Worm (Caenorhabditis elegans) whole organism, L1 larva: ENCODE measurements around the gene F26F4.9.

ENCODE experiments used
- C16A3.4 ChIP-seq: fragments of 150-350 bp; optimal IDR thresholded peaks from 2 replicates; lab custom pipeline; 2014; ENCODE audit warnings: missing biosample characterization, missing genetic modification characterization
- Y116A8C.19 ChIP-seq: sonication (generic microtip); optimal IDR thresholded peaks from 2 replicates; lab custom pipeline; 2016; ENCODE audit warnings: missing compliant biosample characterization, missing genetic modification characterization, borderline replicate concordance
- ceh-8 ChIP-seq: fragments of 200-800 bp; sonication (Bioruptor generic); optimal IDR thresholded peaks from 2 replicates; lab custom pipeline; 2018; ENCODE audit warnings: mild to moderate bottlenecking, missing genetic modification characterization, moderate library complexity, missing compliant biosample characterization
- ceh-82 ChIP-seq, 3 experiments: fragments of 150-350 bp in 1 of 3; sonication (generic microtip) in 2 of 3; optimal IDR thresholded peaks; 2 replicates each; lab custom pipeline; 2014 to 2017; ENCODE audit warnings: missing biosample characterization in 3 of 3, missing genetic modification characterization in 3 of 3
- ceh-88 ChIP-seq: fragments of 200-800 bp; sonication (Bioruptor generic); IDR thresholded peaks from 2 replicates; pipeline ENCODE4 v1.3.6; 2022; ENCODE audit warnings: missing genetic modification characterization, missing compliant biosample characterization
- ceh-90 ChIP-seq: sonication (generic microtip); optimal IDR thresholded peaks from 2 replicates; lab custom pipeline; 2016; ENCODE audit warnings: missing genetic modification characterization, missing compliant biosample characterization
- ces-1 ChIP-seq: fragments of 150-350 bp; optimal IDR thresholded peaks from 2 replicates; lab custom pipeline; 2014; ENCODE audit warnings: missing biosample characterization, missing genetic modification reagents, missing genetic modification characterization
- dpl-1 ChIP-seq, 3 experiments: fragments of 150-350 bp in 2 of 3; sonication (generic microtip) in 1 of 3; optimal IDR thresholded peaks; 2 replicates each; lab custom pipeline; 2014 to 2017; ENCODE audit warnings: missing biosample characterization in 3 of 3, missing genetic modification characterization in 3 of 3, missing genetic modification reagents in 3 of 3
- efl-1 ChIP-seq, 4 experiments: fragments of 150-350 bp; optimal IDR thresholded peaks in 3 of 4; peaks in 1 of 4; 1 replicate in 1 of 4; 2 replicates in 3 of 4; lab custom pipeline; 2014; ENCODE audit warnings: missing biosample characterization in 2 of 4, missing genetic modification characterization in 2 of 4, missing genetic modification reagents in 2 of 4
- egl-13 ChIP-seq: sonication (generic microtip); optimal IDR thresholded peaks from 2 replicates; lab custom pipeline; 2016; ENCODE audit warnings: missing genotype, missing genetic modification reagents, missing genetic modification characterization, missing compliant biosample characterization
- ets-5 ChIP-seq: fragments of 200-800 bp; sonication (Bioruptor generic); IDR thresholded peaks from 2 replicates; pipeline ENCODE4 v1.3.6; 2022; ENCODE audit warnings: missing genetic modification characterization, missing compliant biosample characterization
- fkh-10 ChIP-seq: sonication (generic microtip); optimal IDR thresholded peaks from 2 replicates; lab custom pipeline; 2017; ENCODE audit warnings: missing biosample characterization, missing genetic modification reagents, missing genetic modification characterization
- fos-1 ChIP-seq: fragments of 150-350 bp; optimal IDR thresholded peaks from 2 replicates; lab custom pipeline; 2014; ENCODE audit warnings: missing biosample characterization, missing genetic modification characterization
- irx-1 ChIP-seq: sonication (generic microtip); optimal IDR thresholded peaks from 2 replicates; lab custom pipeline; 2016; ENCODE audit warnings: missing genetic modification characterization, missing compliant biosample characterization
- isw-1 ChIP-seq: fragments of 200-800 bp; sonication (Bioruptor generic); IDR thresholded peaks from 2 replicates; pipeline ENCODE4 v1.3.6; 2022; ENCODE audit warnings: missing genetic modification characterization, missing compliant biosample characterization
- lin-14 ChIP-seq: fragments of 200-800 bp; sonication (Bioruptor generic); optimal IDR thresholded peaks from 2 replicates; lab custom pipeline; 2018; ENCODE audit warnings: mild to moderate bottlenecking, missing genetic modification characterization, moderate library complexity, missing compliant biosample characterization
- lin-35 ChIP-seq, 2 experiments: fragments of 150-350 bp; optimal IDR thresholded peaks; 2 replicates each; lab custom pipeline; 2014; ENCODE audit warnings: missing biosample characterization in 2 of 2, missing genetic modification characterization in 2 of 2, missing genetic modification reagents in 2 of 2
- lin-39 ChIP-seq: fragments of 150-350 bp; optimal IDR thresholded peaks from 2 replicates; lab custom pipeline; 2014; ENCODE audit warnings: missing biosample characterization, missing genetic modification reagents, missing genetic modification characterization
- mep-1 ChIP-seq: fragments of 150-350 bp; optimal IDR thresholded peaks from 2 replicates; lab custom pipeline; 2014; ENCODE audit warnings: missing biosample characterization, missing genetic modification characterization
- nhr-19 ChIP-seq: fragments of 200-800 bp; sonication (Bioruptor generic); conservative IDR thresholded peaks from 2 replicates; pipeline ENCODE4 v1.3.6; 2022; ENCODE audit warnings: missing genetic modification characterization, missing compliant biosample characterization
- nhr-47 ChIP-seq: sonication (generic microtip); optimal IDR thresholded peaks from 2 replicates; lab custom pipeline; 2016; ENCODE audit warnings: mild to moderate bottlenecking, missing genetic modification characterization, moderate library complexity, missing compliant biosample characterization
- nhr-71 ChIP-seq: sonication (generic microtip); optimal IDR thresholded peaks from 2 replicates; lab custom pipeline; 2016; ENCODE audit warnings: mild to moderate bottlenecking, missing genetic modification characterization, moderate library complexity, missing compliant biosample characterization
- nhr-77 ChIP-seq: fragments of 150-350 bp; optimal IDR thresholded peaks from 2 replicates; lab custom pipeline; 2014; ENCODE audit warnings: missing biosample characterization, missing genetic modification characterization
- nhr-84 ChIP-seq: sonication (generic microtip); optimal IDR thresholded peaks from 2 replicates; lab custom pipeline; 2017; ENCODE audit warnings: missing biosample characterization, missing genetic modification characterization
- pag-3 ChIP-seq: sonication (generic microtip); optimal IDR thresholded peaks from 2 replicates; lab custom pipeline; 2017; ENCODE audit warnings: missing genetic modification characterization, mild to moderate bottlenecking, missing compliant biosample characterization, antibody characterized with exemption, borderline replicate concordance; ENCODE audit not compliant: insufficient read depth
- pax-3 ChIP-seq: fragments of 200-800 bp; sonication (Bioruptor generic); optimal IDR thresholded peaks from 2 replicates; lab custom pipeline; 2018; ENCODE audit warnings: mild to moderate bottlenecking, missing genetic modification characterization, moderate library complexity, missing compliant biosample characterization
- rnt-1 ChIP-seq: sonication (generic microtip); optimal IDR thresholded peaks from 2 replicates; lab custom pipeline; 2016; ENCODE audit warnings: mild to moderate bottlenecking, missing genetic modification characterization, moderate library complexity, missing compliant biosample characterization
- snpc-4 ChIP-seq: fragments of 150-350 bp; optimal IDR thresholded peaks from 2 replicates; lab custom pipeline; 2014; ENCODE audit warnings: missing biosample characterization, missing genetic modification characterization
- snu-23 ChIP-seq: sonication (generic microtip); optimal IDR thresholded peaks from 2 replicates; lab custom pipeline; 2016; ENCODE audit warnings: missing genetic modification characterization, missing compliant biosample characterization
- sox-4 ChIP-seq: sonication (generic microtip); optimal IDR thresholded peaks from 2 replicates; lab custom pipeline; 2016; ENCODE audit warnings: missing genetic modification characterization, missing compliant biosample characterization
- sup-37 ChIP-seq: fragments of 200-800 bp; sonication (Bioruptor generic); optimal IDR thresholded peaks from 2 replicates; lab custom pipeline; 2018; ENCODE audit warnings: mild to moderate bottlenecking, missing genetic modification characterization, missing compliant biosample characterization
- swsn-7 ChIP-seq: sonication (generic microtip); optimal IDR thresholded peaks from 2 replicates; lab custom pipeline; 2016; ENCODE audit warnings: missing genetic modification characterization, missing compliant biosample characterization
- tbx-2 ChIP-seq: sonication (generic microtip); optimal IDR thresholded peaks from 2 replicates; lab custom pipeline; 2016; ENCODE audit warnings: missing genetic modification characterization, missing compliant biosample characterization
- tlp-1 ChIP-seq: fragments of 150-350 bp; optimal IDR thresholded peaks from 2 replicates; lab custom pipeline; 2014; ENCODE audit warnings: missing biosample characterization, missing genetic modification characterization
- unc-130 ChIP-seq: fragments of 150-350 bp; optimal IDR thresholded peaks from 2 replicates; lab custom pipeline; 2017; ENCODE audit warnings: missing biosample characterization, missing genetic modification characterization, inconsistent platforms
- unc-30 ChIP-seq: sonication (generic microtip); optimal IDR thresholded peaks from 2 replicates; lab custom pipeline; 2017; ENCODE audit warnings: missing biosample characterization, missing genetic modification characterization
- unc-86 ChIP-seq: sonication (generic microtip); optimal IDR thresholded peaks from 2 replicates; lab custom pipeline; 2016; ENCODE audit warnings: missing genetic modification characterization, missing compliant biosample characterization
- zag-1 ChIP-seq: fragments of 150-350 bp; optimal IDR thresholded peaks from 2 replicates; lab custom pipeline; 2014; ENCODE audit warnings: missing biosample characterization, missing genetic modification characterization
- zip-4 ChIP-seq: fragments of 200-800 bp; sonication (Bioruptor generic); optimal IDR thresholded peaks from 2 replicates; lab custom pipeline; 2018; ENCODE audit warnings: mild to moderate bottlenecking, missing genetic modification characterization, moderate library complexity, missing compliant biosample characterization
- ztf-4 ChIP-seq: fragments of 150-350 bp; optimal IDR thresholded peaks from 2 replicates; lab custom pipeline; 2014; ENCODE audit warnings: missing biosample characterization, missing genetic modification characterization

Gene F26F4.9

ce11 chrIII:4947352-4947751 is 35.0 kb upstream of the F26F4.9 start:
- TF ChIP-seq efl-1 (optimal IDR thresholded peaks at IDR 0.05; lab: Kevin White, UChicago): no peak
- no peak for TF ChIP-seq efl-1 (GFP tag; optimal IDR thresholded peaks at IDR 0.05 in 1 of 2; lab: Kevin White, UChicago)
- TF ChIP-seq unc-130: no peak
- TF ChIP-seq unc-86 (tag; lab: Kevin White, UChicago): peak; percentile 7
- no peak for TF ChIP-seq zag-1 (tag; lab: Kevin White, UChicago)
- peak; percentile 4 for TF ChIP-seq lin-14 (GFP tag; lab: Kevin White, UChicago)
- TF ChIP-seq nhr-71: peak; percentile 0
- TF ChIP-seq sox-4 (tag; lab: Kevin White, UChicago): no peak
- TF ChIP-seq nhr-84 (tag; lab: Kevin White, UChicago): no peak
- no peak for TF ChIP-seq snpc-4
- TF ChIP-seq mep-1 (tag; lab: Kevin White, UChicago): peak; percentile 2
- TF ChIP-seq ets-5 (GFP tag; lab: Robert Waterston, UW): no peak
- peak in 1 of 3 experiments; percentile 0 for TF ChIP-seq ceh-82 (tag; optimal IDR thresholded peaks at IDR 0.05; lab: Kevin White, UChicago)
- no peak for TF ChIP-seq nhr-19 (GFP tag; lab: Robert Waterston, UW)
- 0 out of 2 replicates have a peak, but pooled peaks have one; percentile 10 for TF ChIP-seq isw-1
- TF ChIP-seq, all 84 proteins: peak for 6

- TF ChIP-seq dpl-1 (GFP tag; optimal IDR thresholded peaks at IDR 0.05; lab: Kevin White, UChicago) (no peak), Y116A8C.19 (tag; lab: Kevin White, UChicago) (no peak), lin-35 (GFP tag; optimal IDR thresholded peaks at IDR 0.05; lab: Kevin White, UChicago) (no peak), tlp-1 (tag; lab: Kevin White, UChicago) (no peak), ztf-4 (no peak), unc-130 (no peak), lin-39 (tag; lab: Kevin White, UChicago) (no peak), C16A3.4 (tag; lab: Kevin White, UChicago) (no peak), efl-1 (optimal IDR thresholded peaks at IDR 0.05; lab: Kevin White, UChicago) (no peak), efl-1 (GFP tag; optimal IDR thresholded peaks at IDR 0.05 in 1 of 2; lab: Kevin White, UChicago) (no peak), zag-1 (tag; lab: Kevin White, UChicago) (no peak), nhr-19 (GFP tag; lab: Robert Waterston, UW) (no peak)
Measured at ce11 chrIII:4944213-4944612, 31.9 kb upstream of the F26F4.9 start, which contains the start of gene ntl-9. Gene ntl-9 (plus strand): TSS chrIII:4944513.

- TF ChIP-seq nhr-71 (no peak), efl-1 (optimal IDR thresholded peaks at IDR 0.05; lab: Kevin White, UChicago) (no peak), efl-1 (GFP tag; optimal IDR thresholded peaks at IDR 0.05 in 1 of 2; lab: Kevin White, UChicago) (peak in 1 of 2 experiments; percentile 35), pag-3 (no peak)
Measured at ce11 chrIII:4939267-4939666, 26.9 kb upstream of the F26F4.9 start, which contains the start of gene rpb-2. Gene rpb-2 (plus strand): TSS chrIII:4939567.

ce11 chrIII:4937022-4937421 is 24.7 kb upstream of the F26F4.9 start, which contains the start of gene fsn-1:
Gene fsn-1 (plus strand): TSS chrIII:4937322.
- TF ChIP-seq unc-30 (tag; lab: Kevin White, UChicago): no peak
- TF ChIP-seq ceh-90 (tag; lab: Kevin White, UChicago): no peak
- no peak for TF ChIP-seq zip-4 (GFP tag; lab: Kevin White, UChicago)
- no peak for TF ChIP-seq ces-1 (GFP tag; lab: Kevin White, UChicago)
- no peak for TF ChIP-seq swsn-7 (tag; lab: Kevin White, UChicago)

- TF ChIP-seq dpl-1 (GFP tag; optimal IDR thresholded peaks at IDR 0.05; lab: Kevin White, UChicago) (peak; percentile 42 to 70 (median 59)), ceh-8 (no peak), egl-13 (tag; lab: Kevin White, UChicago) (no peak), ztf-4 (no peak), sup-37 (GFP tag; lab: Kevin White, UChicago) (no peak), tlp-1 (tag; lab: Kevin White, UChicago) (no peak), fkh-10 (no peak), ceh-82 (tag; optimal IDR thresholded peaks at IDR 0.05; lab: Kevin White, UChicago) (peak in 1 of 3 experiments; percentile 11), ceh-90 (tag; lab: Kevin White, UChicago) (no peak), rnt-1 (tag; lab: Kevin White, UChicago) (peak; percentile 35), fos-1 (tag; lab: Kevin White, UChicago) (no peak), efl-1 (optimal IDR thresholded peaks at IDR 0.05; lab: Kevin White, UChicago) (peak; percentile 48 to 66), efl-1 (GFP tag; optimal IDR thresholded peaks at IDR 0.05 in 1 of 2; lab: Kevin White, UChicago) (peak; percentile 68 to 96), irx-1 (no peak), nhr-47 (tag; lab: Kevin White, UChicago) (peak; percentile 49), snu-23 (GFP tag; lab: Kevin White, UChicago) (peak; percentile 16), pax-3 (no peak), tbx-2 (tag; lab: Kevin White, UChicago) (no peak), ceh-88 (GFP tag; lab: Robert Waterston, UW) (no peak), unc-30 (tag; lab: Kevin White, UChicago) (no peak), mep-1 (tag; lab: Kevin White, UChicago) (peak; percentile 47), nhr-77 (tag; lab: Kevin White, UChicago) (no peak)
Measured at ce11 chrIII:4934896-4935628, 22.7 kb upstream of the F26F4.9 start, which contains the start of gene mrps-18C. Gene mrps-18C (plus strand): TSS chrIII:4935578.
